Fruit fly (Drosophila melanogaster) whole organism, embryonic: ENCODE results near the gene CG42764.

Experiments used
- Antp ChIP-seq: fragments of 200-800 bp; sonication (Bioruptor generic); optimal IDR thresholded peaks from 3 replicates; lab custom pipeline; 2016; ENCODE audit warnings: missing biosample characterization, missing genetic modification characterization
- Atf-2 ChIP-seq: fragments of 200-800 bp; sonication (Bioruptor generic); optimal IDR thresholded peaks from 2 replicates; lab custom pipeline; 2016; ENCODE audit warnings: missing biosample characterization, missing genetic modification characterization
- B-H1 ChIP-seq: fragments of 200-800 bp; sonication (Bioruptor generic); IDR thresholded peaks from 3 replicates; pipeline ENCODE4 v1.3.6; 2022; ENCODE audit warnings: missing biosample characterization, missing genetic modification characterization
- B-H2 ChIP-seq: fragments of 200-800 bp; sonication (Bioruptor generic); optimal IDR thresholded peaks from 2 replicates; lab custom pipeline; 2018; ENCODE audit warnings: missing biosample characterization, mild to moderate bottlenecking, missing genetic modification characterization
- CG11723 ChIP-seq: fragments of 200-800 bp; sonication (Bioruptor generic); optimal IDR thresholded peaks from 2 replicates; lab custom pipeline; 2017; ENCODE audit warnings: missing biosample characterization, mild to moderate bottlenecking, missing genetic modification characterization
- CG12769 ChIP-seq: fragments of 200-800 bp; sonication (Bioruptor generic); optimal IDR thresholded peaks from 2 replicates; lab custom pipeline; 2019; ENCODE audit warnings: missing biosample characterization, mild to moderate bottlenecking, missing genetic modification characterization, moderate library complexity
- CG13775 ChIP-seq: fragments of 200-800 bp; sonication (Bioruptor generic); optimal IDR thresholded peaks from 3 replicates; lab custom pipeline; 2017; ENCODE audit warnings: missing biosample characterization, mild to moderate bottlenecking, missing genetic modification characterization
- CG17359 ChIP-seq: fragments of 200-800 bp; sonication (Bioruptor generic); optimal IDR thresholded peaks from 3 replicates; lab custom pipeline; 2018; ENCODE audit warnings: missing biosample characterization, mild to moderate bottlenecking, missing genetic modification characterization, moderate library complexity
- CG17385 ChIP-seq: fragments of 200-800 bp; sonication (Bioruptor generic); optimal IDR thresholded peaks from 3 replicates; lab custom pipeline; 2018; ENCODE audit warnings: missing biosample characterization, mild to moderate bottlenecking, missing genetic modification characterization
- CG18011 ChIP-seq: fragments of 200-800 bp; sonication (Bioruptor generic); optimal IDR thresholded peaks from 2 replicates; lab custom pipeline; 2017; ENCODE audit warnings: missing biosample characterization, missing genetic modification characterization, mild to moderate bottlenecking, moderate library complexity, missing genotype
- CG18476 ChIP-seq: fragments of 200-800 bp; sonication (Bioruptor generic); optimal IDR thresholded peaks from 2 replicates; lab custom pipeline; 2016; ENCODE audit warnings: missing biosample characterization, mild to moderate bottlenecking, missing genetic modification characterization
- CG2120 ChIP-seq: fragments of 200-800 bp; sonication (Bioruptor generic); optimal IDR thresholded peaks from 3 replicates; lab custom pipeline; 2016; ENCODE audit warnings: missing biosample characterization, missing genetic modification characterization
- CG2202 ChIP-seq: fragments of 200-800 bp; sonication (Bioruptor generic); optimal IDR thresholded peaks from 2 replicates; lab custom pipeline; 2018; ENCODE audit warnings: missing biosample characterization, mild to moderate bottlenecking, missing genetic modification characterization
- CG30403 ChIP-seq: fragments of 200-800 bp; sonication (Bioruptor generic); optimal IDR thresholded peaks from 3 replicates; lab custom pipeline; 2016; ENCODE audit warnings: missing biosample characterization, missing genetic modification characterization
- CG30431 ChIP-seq: fragments of 200-800 bp; sonication (Bioruptor generic); optimal IDR thresholded peaks from 2 replicates; lab custom pipeline; 2017; ENCODE audit warnings: missing biosample characterization, missing genetic modification characterization
- CG4820 ChIP-seq: fragments of 200-800 bp; sonication (Bioruptor generic); optimal IDR thresholded peaks from 3 replicates; lab custom pipeline; 2016; ENCODE audit warnings: missing biosample characterization, missing genetic modification characterization
- CG5953 ChIP-seq: fragments of 200-800 bp; sonication (Bioruptor generic); IDR thresholded peaks from 2 replicates; pipeline ENCODE4 v1.3.6; 2022; ENCODE audit warnings: missing biosample characterization, missing genetic modification characterization
- CG7928 ChIP-seq: fragments of 200-800 bp; sonication (Bioruptor generic); optimal IDR thresholded peaks from 2 replicates; lab custom pipeline; 2017; ENCODE audit warnings: missing biosample characterization, mild to moderate bottlenecking, missing genetic modification characterization
- CG7963 ChIP-seq: fragments of 200-800 bp; sonication (Bioruptor generic); IDR thresholded peaks from 3 replicates; pipeline ENCODE4 v1.3.6; 2022; ENCODE audit warnings: missing biosample characterization, missing genetic modification characterization; ENCODE audit not compliant: partially characterized antibody
- CG8281 ChIP-seq: fragments of 200-800 bp; sonication (Bioruptor generic); optimal IDR thresholded peaks from 2 replicates; lab custom pipeline; 2018; ENCODE audit warnings: missing biosample characterization, mild to moderate bottlenecking, missing genetic modification characterization, moderate library complexity
- CG9609 ChIP-seq: fragments of 200-800 bp; sonication (Bioruptor generic); optimal IDR thresholded peaks from 3 replicates; lab custom pipeline; 2016; ENCODE audit warnings: missing biosample characterization, missing genetic modification characterization
- CkIIα-i1 ChIP-seq: fragments of 200-800 bp; sonication (Bioruptor generic); IDR thresholded peaks from 2 replicates; pipeline ENCODE4 v1.3.6; 2022; ENCODE audit warnings: missing biosample characterization, missing genetic modification characterization
- Dp ChIP-seq: fragments of 200-800 bp; sonication (Bioruptor generic); optimal IDR thresholded peaks from 2 replicates; lab custom pipeline; 2018; ENCODE audit warnings: missing biosample characterization, mild to moderate bottlenecking, missing genetic modification characterization, moderate library complexity
- Elba2 ChIP-seq: fragments of 200-800 bp; sonication (Bioruptor generic); optimal IDR thresholded peaks from 3 replicates; lab custom pipeline; 2016; ENCODE audit warnings: missing biosample characterization, missing genetic modification characterization
- MBD-R2 ChIP-seq: fragments of 200-800 bp; sonication (Bioruptor generic); IDR thresholded peaks from 2 replicates; pipeline ENCODE4 v1.3.6; 2022; ENCODE audit warnings: missing biosample characterization, missing genetic modification characterization
- Mes4 ChIP-seq: fragments of 200-800 bp; sonication (Bioruptor generic); optimal IDR thresholded peaks from 2 replicates; lab custom pipeline; 2016; ENCODE audit warnings: missing biosample characterization, missing genetic modification characterization
- Scr ChIP-seq: fragments of 200-800 bp; sonication (Bioruptor generic); IDR thresholded peaks from 2 replicates; pipeline ENCODE4 v1.3.6; 2022; ENCODE audit warnings: missing biosample characterization, missing genetic modification characterization; ENCODE audit not compliant: partially characterized antibody
- Six4 ChIP-seq: fragments of 200-800 bp; sonication (Bioruptor generic); optimal IDR thresholded peaks from 2 replicates; lab custom pipeline; 2016; ENCODE audit warnings: missing biosample characterization, missing genetic modification characterization
- Stat92E ChIP-seq, 3 experiments: fragments of >200 bp in 2 of 3; fragments of 200-800 bp in 1 of 3; sonication (Bioruptor generic) in 1 of 3; optimal IDR thresholded peaks; 2 replicates each; lab custom pipeline; 2017 to 2019; ENCODE audit warnings: missing biosample characterization in 3 of 3, missing genetic modification characterization in 3 of 3, mild to moderate bottlenecking in 1 of 3, moderate library complexity in 1 of 3
- cg ChIP-seq: fragments of 200-800 bp; sonication (Bioruptor generic); optimal IDR thresholded peaks from 3 replicates; lab custom pipeline; 2019; ENCODE audit warnings: missing biosample characterization, mild to moderate bottlenecking, missing genetic modification characterization, moderate library complexity
- ci ChIP-seq: fragments of 200-800 bp; sonication (Bioruptor generic); IDR thresholded peaks from 3 replicates; pipeline ENCODE4 v1.3.6; 2022; ENCODE audit warnings: missing biosample characterization, missing genetic modification characterization
- corto ChIP-seq: fragments of 200-800 bp; sonication (Bioruptor generic); optimal IDR thresholded peaks from 2 replicates; lab custom pipeline; 2016; ENCODE audit warnings: missing biosample characterization, mild to moderate bottlenecking, missing genetic modification characterization, moderate library complexity
- crol ChIP-seq: fragments of 200-800 bp; sonication (Bioruptor generic); IDR thresholded peaks from 2 replicates; pipeline ENCODE4 v1.3.6; 2022; ENCODE audit warnings: missing biosample characterization, missing genetic modification characterization
- crp ChIP-seq, 2 experiments: fragments of 200-800 bp; sonication (Bioruptor generic); optimal IDR thresholded peaks; 2 replicates in 1 of 2; 3 replicates in 1 of 2; lab custom pipeline; 2017; ENCODE audit warnings: missing biosample characterization in 2 of 2, missing genetic modification characterization in 2 of 2, mild to moderate bottlenecking in 1 of 2, moderate library complexity in 1 of 2
- fd3F ChIP-seq: fragments of 200-800 bp; sonication (Bioruptor generic); optimal IDR thresholded peaks from 2 replicates; lab custom pipeline; 2018; ENCODE audit warnings: missing biosample characterization, mild to moderate bottlenecking, missing genetic modification characterization, moderate library complexity
- fd64A ChIP-seq: fragments of 200-800 bp; sonication (Bioruptor generic); optimal IDR thresholded peaks from 3 replicates; lab custom pipeline; 2018; ENCODE audit warnings: missing biosample characterization, mild to moderate bottlenecking, missing genetic modification characterization
- ind ChIP-seq: fragments of 200-800 bp; sonication (Bioruptor generic); optimal IDR thresholded peaks from 3 replicates; lab custom pipeline; 2016; ENCODE audit warnings: missing biosample characterization, missing genetic modification characterization
- jing ChIP-seq: fragments of 200-800 bp; sonication (Bioruptor generic); optimal IDR thresholded peaks from 2 replicates; lab custom pipeline; 2018; ENCODE audit warnings: missing biosample characterization, mild to moderate bottlenecking, missing genetic modification characterization
- kni ChIP-seq: fragments of 200-800 bp; sonication (Bioruptor generic); optimal IDR thresholded peaks from 3 replicates; lab custom pipeline; 2017; ENCODE audit warnings: mild to moderate bottlenecking, missing biosample characterization, missing genetic modification reagents, missing genetic modification characterization
- maf-S ChIP-seq: fragments of 200-800 bp; sonication (Bioruptor generic); optimal IDR thresholded peaks from 2 replicates; lab custom pipeline; 2016; ENCODE audit warnings: missing biosample characterization, missing genetic modification characterization
- prd ChIP-seq, 3 experiments: fragments of >200 bp in 2 of 3; fragments of 200-800 bp in 1 of 3; sonication (Bioruptor generic) in 1 of 3; optimal IDR thresholded peaks in 2 of 3; IDR thresholded peaks in 1 of 3; 2 replicates in 2 of 3; 3 replicates in 1 of 3; pipeline versions ENCODE4 v1.3.6 to Lab custom; 2017 to 2022; ENCODE audit warnings: missing biosample characterization in 1 of 3, missing genetic modification characterization in 1 of 3
- rib ChIP-seq: fragments of 200-800 bp; sonication (Bioruptor generic); IDR thresholded peaks from 2 replicates; pipeline ENCODE4 v1.3.6; 2022; ENCODE audit warnings: missing biosample characterization, missing genetic modification characterization
- salm ChIP-seq: fragments of 200-800 bp; sonication (Bioruptor generic); optimal IDR thresholded peaks from 2 replicates; lab custom pipeline; 2018; ENCODE audit warnings: missing biosample characterization, mild to moderate bottlenecking, missing genetic modification characterization
- scrt ChIP-seq: fragments of 200-800 bp; sonication (Bioruptor generic); optimal IDR thresholded peaks from 2 replicates; lab custom pipeline; 2018; ENCODE audit warnings: missing biosample characterization, mild to moderate bottlenecking, missing genetic modification characterization, moderate library complexity
- tio ChIP-seq: fragments of 200-800 bp; sonication (Bioruptor generic); optimal IDR thresholded peaks from 2 replicates; lab custom pipeline; 2017; ENCODE audit warnings: missing biosample characterization, missing genetic modification characterization, inconsistent platforms
- tll ChIP-seq, 2 experiments: fragments of 200-800 bp in 1 of 2; fragments of >200 bp in 1 of 2; sonication (Bioruptor generic) in 1 of 2; optimal IDR thresholded peaks; 2 replicates each; lab custom pipeline; 2017 to 2019; ENCODE audit warnings: missing biosample characterization in 2 of 2, missing genetic modification characterization in 2 of 2, mild to moderate bottlenecking in 1 of 2, moderate library complexity in 1 of 2
- zen2 ChIP-seq: fragments of 200-800 bp; sonication (Bioruptor generic); IDR thresholded peaks from 3 replicates; pipeline ENCODE4 v1.3.6; 2022; ENCODE audit warnings: missing biosample characterization, missing genetic modification characterization; ENCODE audit not compliant: partially characterized antibody

CG42764 gene

dm6 chr3L:20493417-20494261 lies 27.8 kb upstream of the CG42764 start (continued):
- TF ChIP-seq jing (GFP tag; lab: Kevin White, UChicago) (no peak), corto (GFP tag; lab: Kevin White, UChicago) (peak; percentile 59), Elba2 (GFP tag; lab: Kevin White, UChicago) (no peak), Stat92E (GFP tag; optimal IDR thresholded peaks at IDR 0.05; lab: Kevin White, UChicago) (no peak), CG17385 (GFP tag; lab: Kevin White, UChicago) (peak; percentile 75), CG4820 (GFP tag; lab: Kevin White, UChicago) (peak; percentile 44), prd (optimal IDR thresholded peaks at IDR 0.05; lab: Kevin White, UChicago) (no peak), prd (GFP tag; IDR thresholded peaks at IDR 0.05; lab: Robert Waterston, UW) (peak; percentile 82), scrt (GFP tag; lab: Kevin White, UChicago) (peak; percentile 64), Scr (GFP tag; lab: Robert Waterston, UW) (no peak), CG7928 (GFP tag; lab: Kevin White, UChicago) (peak; percentile 13), CG2120 (GFP tag; lab: Kevin White, UChicago) (peak; percentile 86), CG5953 (GFP tag; lab: Robert Waterston, UW) (peak; percentile 36; the same call in 1 of the 2 replicates), Mes4 (GFP tag; lab: Kevin White, UChicago) (no peak), fd64A (GFP tag; lab: Kevin White, UChicago) (peak; percentile 58), CG11723 (GFP tag; lab: Kevin White, UChicago) (no peak), MBD-R2 (peak; percentile 7; the same call in 1 of the 2 replicates), tio (GFP tag; lab: Kevin White, UChicago) (peak; percentile 53), zen2 (GFP tag; lab: Robert Waterston, UW) (no peak), CG18476 (no peak), CG12769 (tag; lab: Kevin White, UChicago) (peak; percentile 29), Atf-2 (GFP tag; lab: Kevin White, UChicago) (peak; percentile 14), cg (GFP tag; lab: Kevin White, UChicago) (peak; percentile 29), tll (GFP tag; optimal IDR thresholded peaks at IDR 0.05; lab: Kevin White, UChicago) (no peak), CG18011 (GFP tag; lab: Kevin White, UChicago) (peak; percentile 10), B-H2 (GFP tag; lab: Kevin White, UChicago) (no peak), crol (peak; percentile 27; the same call in 1 of the 2 replicates), CkIIα-i1 (GFP tag; lab: Robert Waterston, UW) (no peak), kni (GFP tag; lab: Kevin White, UChicago) (peak; percentile 39), maf-S (GFP tag; lab: Kevin White, UChicago) (peak; percentile 30), CG7963 (GFP tag; lab: Robert Waterston, UW) (no peak), Antp (GFP tag; lab: Kevin White, UChicago) (no peak), CG30403 (GFP tag; lab: Kevin White, UChicago) (peak; percentile 84), CG17359 (peak; percentile 76), CG13775 (no peak), CG2202 (no peak), CG9609 (GFP tag; lab: Kevin White, UChicago) (peak; percentile 19), salm (peak; percentile 69), B-H1 (GFP tag; lab: Robert Waterston, UW) (peak; percentile 73), crp (GFP tag; optimal IDR thresholded peaks at IDR 0.05; lab: Kevin White, UChicago) (peak in 1 of 2 experiments; percentile 61), ci (GFP tag; lab: Robert Waterston, UW) (peak; percentile 69), Six4 (GFP tag; lab: Kevin White, UChicago) (peak; percentile 44), Dp (no peak), CG30431 (GFP tag; lab: Kevin White, UChicago) (no peak), fd3F (GFP tag; lab: Kevin White, UChicago) (peak; percentile 50), CG8281 (no peak), rib (GFP tag; lab: Robert Waterston, UW) (peak; percentile 63; the same call in 1 of the 2 replicates), ind (GFP tag; lab: Kevin White, UChicago) (peak; percentile 67)
